Fruit fly (Drosophila melanogaster): Measurements from ENCODE around the gene IRSp53.
A peak's percentile ranks its signal among the peaks of the same experiment; 100 is the strongest.

The IRSp53 gene

DNA sequence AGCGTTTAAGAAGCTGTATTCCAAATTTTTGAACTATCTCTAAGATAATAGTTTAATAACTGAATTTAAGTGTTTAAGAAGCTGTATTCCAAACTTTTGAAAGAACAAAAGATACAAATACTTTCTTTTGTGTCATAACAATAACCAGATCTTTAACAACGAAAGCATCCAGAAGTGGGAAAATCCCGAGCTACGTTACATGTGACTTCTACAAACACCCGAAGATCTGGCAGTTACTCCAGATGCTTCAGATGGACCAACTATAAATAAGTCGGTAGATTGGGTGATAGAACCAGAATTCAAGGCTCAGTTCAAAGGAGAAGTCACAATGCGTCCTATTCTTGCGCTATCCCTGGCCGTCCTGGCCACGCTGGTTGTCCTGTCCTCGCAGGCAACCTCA lies 27.9 kb upstream of the IRSp53 start, which contains the start of gene CG12522:
Gene CG12522 (plus strand): TSS at position 301 of the 400 bp plus-strand sequence.
- TF ChIP-seq usp (GFP tag; optimal IDR thresholded peaks at IDR 0.05) (no peak), CG8478 (optimal IDR thresholded peaks at IDR 0.05) (no peak), pan (optimal IDR thresholded peaks at IDR 0.05) (no peak), EcR (GFP tag; optimal IDR thresholded peaks at IDR 0.05) (no peak), Dll (optimal IDR thresholded peaks at IDR 0.05) (no peak), psq (optimal IDR thresholded peaks at IDR 0.05) (no peak)

DNA sequence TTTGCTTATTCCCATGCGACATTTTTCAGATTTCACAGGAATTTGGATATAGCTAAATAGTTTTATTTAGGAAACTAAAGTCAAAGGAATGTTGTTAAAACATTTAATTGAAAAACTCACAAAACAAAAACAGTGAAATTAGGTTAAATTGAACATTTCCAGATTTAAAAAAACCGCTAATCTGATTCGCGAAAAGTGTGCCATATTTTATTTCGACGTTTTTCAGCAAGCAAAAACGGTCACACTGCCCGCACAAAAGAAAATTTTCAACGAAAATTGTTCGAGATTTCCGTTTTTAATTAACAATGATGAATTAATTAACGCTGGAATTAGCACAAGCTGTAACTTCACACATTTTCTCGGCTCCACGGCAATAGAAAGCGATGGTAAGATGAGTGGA lies 26.4 kb upstream of the IRSp53 start, which contains the start of the genes CG34012 and emei:
Gene CG34012 (minus strand): TSS at position 52 of the 400 bp plus-strand sequence.
Gene emei (plus strand): TSS at position 237 of the 400 bp plus-strand sequence.
- TF ChIP-seq EcR (GFP tag; optimal IDR thresholded peaks at IDR 0.05) = no peak
- no peak for TF ChIP-seq usp (GFP tag; optimal IDR thresholded peaks at IDR 0.05)
- no peak for TF ChIP-seq CG8478 (optimal IDR thresholded peaks at IDR 0.05)
- TF ChIP-seq Dll (optimal IDR thresholded peaks at IDR 0.05) = no peak
- TF ChIP-seq pan (optimal IDR thresholded peaks at IDR 0.05) = no peak
- no peak for TF ChIP-seq psq (optimal IDR thresholded peaks at IDR 0.05)

DNA sequence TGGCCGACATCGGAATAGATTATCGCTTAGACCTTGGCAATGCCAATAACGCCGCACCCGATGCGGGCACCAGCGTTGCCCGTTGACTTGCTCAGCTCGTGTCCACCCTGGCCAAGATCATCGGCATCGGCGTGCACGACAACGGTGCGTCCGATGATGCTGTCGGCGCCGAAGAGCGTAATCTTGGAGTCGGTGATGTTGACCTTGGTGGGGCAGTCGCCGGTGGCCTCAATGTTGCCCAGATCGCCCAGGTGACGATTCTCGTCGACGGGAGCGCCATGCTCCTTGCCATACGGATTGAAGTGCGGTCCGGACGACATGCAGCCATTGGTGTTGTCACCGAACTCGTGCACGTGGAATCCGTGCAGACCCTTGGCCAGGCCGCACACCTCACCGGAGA lies 23.4 kb upstream of the IRSp53 start:
- TF ChIP-seq usp (GFP tag; optimal IDR thresholded peaks at IDR 0.05) = no peak
- TF ChIP-seq EcR (GFP tag; optimal IDR thresholded peaks at IDR 0.05) = no peak
- no peak for TF ChIP-seq pan (optimal IDR thresholded peaks at IDR 0.05)
- no peak for TF ChIP-seq Dll (optimal IDR thresholded peaks at IDR 0.05)
- TF ChIP-seq psq (optimal IDR thresholded peaks at IDR 0.05) = no peak
- TF ChIP-seq CG8478 (optimal IDR thresholded peaks at IDR 0.05) = no peak

DNA sequence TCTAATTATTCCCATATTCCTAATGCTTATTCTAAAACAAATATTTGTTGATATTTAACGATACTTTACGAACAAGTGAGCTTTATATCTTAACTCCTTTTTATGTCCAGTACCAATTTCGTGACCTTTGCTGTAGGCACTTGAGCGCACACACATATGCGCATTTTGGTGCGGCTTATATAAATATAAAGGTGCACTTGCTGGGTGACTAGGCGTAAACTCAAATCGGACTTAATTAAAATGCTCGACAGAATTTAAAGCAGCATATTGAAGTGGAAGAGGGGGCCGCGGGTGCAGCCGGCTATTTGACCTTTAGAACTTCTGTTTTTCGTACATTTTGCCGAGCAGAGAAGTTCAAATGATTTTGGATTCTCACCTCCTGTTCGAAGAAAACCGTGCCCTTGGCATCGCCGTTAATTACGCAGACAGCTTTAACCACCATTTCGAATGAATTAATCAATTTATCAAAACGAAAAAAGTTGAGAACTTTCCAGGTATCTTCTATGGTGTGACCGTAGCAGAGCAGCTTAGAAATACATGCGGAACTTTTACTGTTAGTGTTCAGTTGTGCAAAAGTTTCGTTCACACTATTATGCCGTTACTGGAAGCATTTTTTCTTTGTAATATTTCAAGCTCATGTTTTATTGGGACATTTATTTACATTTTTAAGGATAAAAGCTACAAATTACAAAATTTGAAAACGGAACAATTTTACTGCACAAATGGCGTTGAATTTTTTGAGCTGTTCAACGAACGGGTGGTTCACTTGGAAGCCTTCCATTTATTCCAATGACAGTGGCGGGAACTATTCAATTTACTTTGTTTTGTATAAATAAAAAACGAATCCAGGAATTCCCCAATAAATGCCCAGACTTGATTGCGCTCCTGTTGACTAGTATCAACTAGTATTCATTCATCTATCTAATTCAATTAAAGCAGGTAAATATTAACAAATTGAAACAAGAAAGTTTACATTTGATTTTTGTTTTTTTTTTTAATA lies 22.4 kb upstream of the IRSp53 start, which contains the start of gene Sod1:
Gene Sod1 (minus strand): TSS at position 543 of the 1,000 bp plus-strand sequence.
- TF ChIP-seq pan (optimal IDR thresholded peaks at IDR 0.05) = no peak

DNA sequence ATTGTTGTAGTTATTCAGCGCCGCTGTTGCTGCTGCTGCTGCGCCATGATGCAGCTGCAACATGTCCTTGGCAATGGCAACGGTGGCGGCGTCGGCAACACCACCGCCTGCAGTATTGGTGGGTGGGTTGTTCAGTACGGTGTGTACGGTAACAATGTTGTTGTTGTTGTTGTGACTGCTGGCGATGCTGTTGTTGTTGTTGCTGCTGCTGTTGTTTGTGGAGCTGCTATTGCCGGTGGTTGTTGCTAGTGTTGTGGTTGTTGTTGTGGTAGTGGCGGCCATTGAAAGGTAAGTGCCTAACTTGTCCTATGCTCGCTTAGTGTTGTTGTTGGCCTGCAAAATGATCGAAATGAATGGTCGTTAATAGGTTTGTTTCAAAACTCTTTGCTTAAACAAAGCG lies 18.1 kb upstream of the IRSp53 start:
- TF ChIP-seq CG8478 (optimal IDR thresholded peaks at IDR 0.05) (no peak), usp (GFP tag; optimal IDR thresholded peaks at IDR 0.05) (no peak), pan (optimal IDR thresholded peaks at IDR 0.05) (no peak), psq (optimal IDR thresholded peaks at IDR 0.05) (no peak), EcR (GFP tag; optimal IDR thresholded peaks at IDR 0.05) (no peak), Dll (optimal IDR thresholded peaks at IDR 0.05) (no peak)

DNA sequence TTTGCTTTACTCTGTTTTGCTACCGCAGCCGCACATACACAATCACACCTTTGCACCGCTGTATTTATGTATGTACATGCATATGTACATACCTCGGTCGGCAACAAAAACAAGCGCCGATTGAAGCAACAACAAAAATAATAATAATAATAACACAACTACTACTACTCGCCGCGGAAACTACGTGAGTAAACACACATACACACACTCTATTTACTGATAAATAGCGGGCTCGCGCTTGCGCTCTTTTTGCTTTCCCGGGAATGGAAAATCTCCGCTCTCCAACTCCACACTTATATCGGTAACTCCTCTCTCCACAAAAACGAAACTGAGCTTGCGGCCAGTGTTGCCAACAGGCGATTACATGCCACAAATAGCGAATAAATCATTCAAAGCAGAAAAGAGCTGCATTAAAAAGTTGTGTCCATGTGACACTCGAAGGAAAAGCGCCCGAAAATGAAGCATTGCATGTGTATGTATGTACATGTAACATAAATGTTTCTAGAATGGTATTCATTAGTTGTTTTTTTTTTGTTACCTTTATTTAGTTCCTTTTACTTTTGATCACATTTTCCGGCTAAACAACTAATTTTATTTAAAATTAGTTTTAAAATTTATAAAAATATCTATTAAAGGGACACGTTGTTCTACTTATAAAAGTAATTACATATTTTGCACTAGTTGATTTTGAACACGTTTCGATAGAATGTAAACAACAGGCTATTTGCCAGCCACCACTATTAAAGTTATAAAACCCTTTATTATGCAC lies 17.0 kb upstream of the IRSp53 start:
- TF ChIP-seq Dll (optimal IDR thresholded peaks at IDR 0.05) (peak; percentile 22), CG8478 (optimal IDR thresholded peaks at IDR 0.05) (no peak)

DNA sequence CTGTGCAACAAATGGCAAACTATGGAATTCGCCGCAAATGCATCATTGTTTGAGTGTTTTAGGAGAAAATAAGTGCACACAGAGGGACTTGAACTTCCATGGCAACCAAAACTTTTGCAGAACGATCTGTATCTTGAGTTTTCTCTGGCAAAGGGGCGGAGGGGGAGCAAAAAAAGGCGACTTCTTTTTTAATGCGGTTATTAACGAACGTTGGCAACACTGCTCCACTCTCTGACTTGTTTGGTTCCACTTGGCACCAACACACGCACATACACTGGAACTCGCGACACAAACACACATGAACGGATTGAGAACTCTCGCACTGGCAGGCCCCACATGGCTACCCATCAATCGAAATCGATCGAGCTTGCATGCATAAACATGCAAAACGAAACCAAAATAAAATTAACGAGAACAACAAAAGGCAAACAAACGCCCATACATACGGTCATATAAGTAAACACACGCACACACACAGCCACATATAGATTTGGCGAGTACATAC lies 16.4 kb upstream of the IRSp53 start:
- no peak for TF ChIP-seq Dll (optimal IDR thresholded peaks at IDR 0.05)

DNA sequence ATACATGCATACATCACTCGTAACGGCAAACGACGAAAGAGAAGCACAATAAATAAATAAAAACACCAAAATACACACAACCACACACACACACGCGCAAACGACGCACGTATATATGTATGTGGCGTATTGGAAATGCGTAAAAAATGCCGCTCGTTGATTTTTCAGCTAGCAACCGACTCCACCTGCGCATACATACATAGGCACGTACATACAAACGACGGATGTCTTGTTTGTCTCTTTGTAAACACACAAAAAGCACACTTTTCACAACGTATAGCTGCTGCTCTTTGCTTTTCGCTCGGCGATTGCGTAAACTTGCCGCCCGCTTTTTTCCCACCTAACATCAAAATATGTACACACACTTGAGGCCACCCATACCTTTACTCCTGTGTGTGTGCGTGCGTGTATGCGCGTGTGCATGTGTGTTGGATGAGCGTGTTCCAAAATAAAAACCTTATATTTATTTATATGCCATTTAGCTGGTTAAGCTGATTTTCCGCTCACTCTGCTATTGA lies 15.9 kb upstream of the IRSp53 start:
- TF ChIP-seq usp (GFP tag; optimal IDR thresholded peaks at IDR 0.05) = no peak

DNA sequence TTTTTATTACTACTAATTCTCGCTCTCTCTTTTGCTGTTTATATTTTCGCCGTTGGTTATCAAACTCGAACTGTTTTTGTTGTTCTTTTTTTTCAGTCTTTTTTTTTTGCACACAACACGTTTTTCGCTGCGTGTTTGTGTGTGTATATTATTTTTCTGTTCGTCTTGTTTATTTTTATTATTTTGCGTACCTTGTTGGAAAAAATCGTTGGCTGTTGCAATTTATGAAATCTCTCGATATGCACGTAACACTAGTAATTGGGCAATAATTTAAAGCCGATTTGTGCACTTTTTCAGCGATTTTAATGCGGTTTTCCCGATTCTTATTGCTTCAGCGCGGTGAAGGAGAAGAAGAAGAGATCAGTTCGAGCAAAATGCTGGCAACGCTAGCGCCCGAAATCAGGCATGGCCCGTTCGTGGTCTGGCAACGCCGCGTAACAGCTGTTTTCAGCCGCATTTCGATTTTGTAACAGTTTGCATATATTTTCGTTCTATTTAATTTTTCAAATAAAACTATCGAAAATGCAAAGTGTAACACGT lies 15.4 kb upstream of the IRSp53 start, which contains the start of the genes FoxK and mRpL2:
Gene FoxK (minus strand): TSS at position 365 of the 540 bp plus-strand sequence.
Gene mRpL2 (plus strand): TSS at position 429 of the 540 bp plus-strand sequence.
- TF ChIP-seq Dll (optimal IDR thresholded peaks at IDR 0.05) = no peak
- no peak for TF ChIP-seq EcR (GFP tag; optimal IDR thresholded peaks at IDR 0.05)

DNA sequence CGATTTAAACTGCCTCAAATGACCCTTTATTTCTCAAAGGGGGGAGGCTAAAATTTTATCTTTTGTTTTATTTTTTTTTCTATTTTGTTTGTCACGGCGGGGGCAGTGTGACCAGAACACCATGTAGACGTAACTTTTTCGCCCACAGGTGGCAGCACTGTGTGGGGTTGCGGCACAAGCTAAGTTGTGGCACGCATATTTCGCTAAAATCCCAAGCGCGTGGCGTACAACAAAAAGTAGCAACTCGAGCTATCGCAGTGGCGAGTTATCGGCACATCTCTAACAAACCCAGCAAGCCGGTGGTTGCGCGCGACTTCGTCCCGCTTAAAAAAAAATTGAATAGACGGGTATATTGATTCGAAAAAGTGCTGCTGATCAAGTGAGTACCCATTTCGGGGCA lies 12.8 kb upstream of the IRSp53 start, which contains the start of the genes Ufd1 and NaPi-III:
Gene Ufd1 (minus strand): TSS at position 129 of the 400 bp plus-strand sequence.
Gene NaPi-III (plus strand): TSS at position 261 of the 400 bp plus-strand sequence.
- TF ChIP-seq EcR (GFP tag; optimal IDR thresholded peaks at IDR 0.05) (no peak), usp (GFP tag; optimal IDR thresholded peaks at IDR 0.05) (no peak), CG8478 (optimal IDR thresholded peaks at IDR 0.05) (no peak), pan (optimal IDR thresholded peaks at IDR 0.05) (no peak), Dll (optimal IDR thresholded peaks at IDR 0.05) (no peak), psq (optimal IDR thresholded peaks at IDR 0.05) (no peak)

DNA sequence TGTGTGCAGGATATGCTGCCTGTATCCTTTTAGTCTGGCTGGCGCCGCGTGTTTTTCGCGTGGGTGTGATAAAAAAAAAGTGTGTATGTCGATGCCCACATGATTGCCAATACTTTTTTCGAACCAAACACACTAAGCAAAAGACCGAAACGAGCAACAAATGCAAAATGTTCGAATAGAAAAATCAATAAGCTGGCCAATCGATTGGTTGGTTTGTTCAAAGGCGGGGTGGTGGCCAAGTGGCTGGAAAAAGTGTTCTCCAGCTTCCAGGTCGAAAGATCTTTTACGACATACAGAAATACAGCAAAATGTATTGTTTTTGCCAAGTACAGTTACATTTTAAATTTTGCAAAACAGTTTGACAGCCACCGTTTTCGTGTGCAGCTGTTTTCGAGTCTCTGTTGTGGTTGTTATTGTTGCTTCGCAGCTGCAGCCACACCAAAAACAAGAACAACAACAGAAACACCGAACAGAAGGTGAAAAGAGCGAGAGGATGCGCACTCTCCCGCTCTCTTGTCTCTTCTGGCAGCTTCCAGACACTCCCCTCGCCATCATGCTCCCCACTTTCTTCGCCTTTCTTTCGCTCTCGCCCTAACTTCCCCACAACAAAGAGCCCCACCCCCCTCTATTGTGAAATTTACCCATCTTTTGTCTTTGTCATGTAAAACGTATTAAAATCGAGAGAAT lies 12.1 kb upstream of the IRSp53 start:
- TF ChIP-seq Dll (optimal IDR thresholded peaks at IDR 0.05) (peak; percentile 90), psq (optimal IDR thresholded peaks at IDR 0.05) (no peak)
